Fruit fly (Drosophila melanogaster): ENCODE data around the gene dmrt99B.

Gene dmrt99B

dm6 chr3R:29737891-29738290 is 45.5 kb downstream of the dmrt99B start, which contains the start of gene Gnpnat (continued):
- TF ChIP-seq Dek (tag; optimal IDR thresholded peaks at IDR 0.05) (peak; percentile 51), Abd-B (GFP tag; optimal IDR thresholded peaks at IDR 0.05) (peak; percentile 23), Optix (GFP tag; IDR thresholded peaks at IDR 0.05) (no peak), lilli (GFP tag; optimal IDR thresholded peaks at IDR 0.05) (peak; percentile 39), peb (GFP tag; IDR thresholded peaks at IDR 0.05) (no peak), HLH4C (GFP tag; IDR thresholded peaks at IDR 0.05; ENCODE audit: partially characterized antibody) (no peak), tin (GFP tag; optimal IDR thresholded peaks at IDR 0.05) (peak; percentile 19), dmrt11E (tag; optimal IDR thresholded peaks at IDR 0.05) (peak; percentile 51), ro (GFP tag; IDR thresholded peaks at IDR 0.05) (no peak), CG2678 (tag; optimal IDR thresholded peaks at IDR 0.05) (peak; percentile 71), CG10431 (GFP tag; optimal IDR thresholded peaks at IDR 0.05) (no peak), Oli (tag; optimal IDR thresholded peaks at IDR 0.05) (peak; percentile 48), CG15601 (tag; optimal IDR thresholded peaks at IDR 0.05) (peak; percentile 42), CG6254 (GFP tag; optimal IDR thresholded peaks at IDR 0.05) (peak; percentile 57), oc (tag; optimal IDR thresholded peaks at IDR 0.05) (peak; percentile 36), Tbp (GFP tag; optimal IDR thresholded peaks at IDR 0.05) (no peak), CG14965 (GFP tag; optimal IDR thresholded peaks at IDR 0.05; ENCODE audit: borderline replicate concordance) (no peak), CG15514 (GFP tag; optimal IDR thresholded peaks at IDR 0.05) (peak; percentile 37), fru (optimal IDR thresholded peaks at IDR 0.05) (no peak), vfl (GFP tag; optimal IDR thresholded peaks at IDR 0.05) (no peak), knrl (GFP tag; IDR thresholded peaks at IDR 0.05; ENCODE audit: partially characterized antibody) (no peak), lbe (GFP tag; optimal IDR thresholded peaks at IDR 0.05) (peak; percentile 34), CHES-1-like (GFP tag; optimal IDR thresholded peaks at IDR 0.05) (no peak), CG12219 (GFP tag; optimal IDR thresholded peaks at IDR 0.05) (peak; percentile 41), salm (tag; optimal IDR thresholded peaks at IDR 0.05) (peak; percentile 47), Poxn (GFP tag; IDR thresholded peaks at IDR 0.05) (no peak), ATbp (GFP tag; optimal IDR thresholded peaks at IDR 0.05) (peak; percentile 53), CG1024 (GFP tag; IDR thresholded peaks at IDR 0.05) (no peak), Hand (GFP tag; optimal IDR thresholded peaks at IDR 0.05) (peak; percentile 38), CG10959 (GFP tag; IDR thresholded peaks at IDR 0.05) (no peak), vvl (GFP tag; IDR thresholded peaks at IDR 0.05) (no peak), Eip74EF (GFP tag; optimal IDR thresholded peaks at IDR 0.05) (peak in 1 of 2 experiments; percentile 25), CG32772 (GFP tag; IDR thresholded peaks at IDR 0.05) (no peak), CG2116 (GFP tag; optimal IDR thresholded peaks at IDR 0.05) (peak; percentile 4), sc (optimal IDR thresholded peaks at IDR 0.05) (no peak), sc (GFP tag; optimal IDR thresholded peaks at IDR 0.05) (no peak), CG7556 (GFP tag; optimal IDR thresholded peaks at IDR 0.05) (peak; percentile 66), CG15269 (tag; optimal IDR thresholded peaks at IDR 0.05) (peak; percentile 62), jigr1 (GFP tag; IDR thresholded peaks at IDR 0.05) (no peak), trh (GFP tag; optimal IDR thresholded peaks at IDR 0.05) (no peak), CG10979 (tag; optimal IDR thresholded peaks at IDR 0.05) (peak; percentile 62), cad (GFP tag; optimal IDR thresholded peaks at IDR 0.05) (no peak), br (optimal IDR thresholded peaks at IDR 0.05) (no peak), HmgZ (tag; optimal IDR thresholded peaks at IDR 0.05) (peak; percentile 58), CG13775 (GFP tag; optimal IDR thresholded peaks at IDR 0.05) (peak; percentile 52), Sox102F (GFP tag; optimal IDR thresholded peaks at IDR 0.05) (peak; percentile 63), CG7839 (tag; optimal IDR thresholded peaks at IDR 0.05) (peak; percentile 69), CG13296 (GFP tag; optimal IDR thresholded peaks at IDR 0.05) (peak; percentile 50), Ada2b (GFP tag; IDR thresholded peaks at IDR 0.05) (no peak), grn (GFP tag; optimal IDR thresholded peaks at IDR 0.05) (no peak), CG9817 (tag; optimal IDR thresholded peaks at IDR 0.05) (peak; percentile 46), CG15479 (GFP tag; optimal IDR thresholded peaks at IDR 0.05) (no peak)

All from whole organism, embryonic.